ENCODE assay signal across 5 worm cellular contexts in genomic region chrIV:11955592-11955991, ce11.
A peak's percentile ranks its signal among the peaks of the same experiment; 100 is the strongest.
TF ChIP-seq lines count a peak whose summit lies in the region.

No protein-coding gene starts in this region.

TF ChIP-seq in whole organism, L1 larva, 84 proteins besides CTCF, POLR2A, EP300 and RAD21 (continued from another document and continues in another):
- TF ChIP-seq ets-5 (GFP tag; IDR thresholded peaks at IDR 0.05; lab: Robert Waterston, UW) (no peak), nhr-76 (tag; optimal IDR thresholded peaks at IDR 0.05; lab: Kevin White, UChicago) (no peak), mab-9 (GFP tag; IDR thresholded peaks at IDR 0.05; lab: Robert Waterston, UW) (no peak), elt-2 (tag; optimal IDR thresholded peaks at IDR 0.05; lab: Kevin White, UChicago) (peak; percentile 99), alr-1 (tag; optimal IDR thresholded peaks at IDR 0.05; lab: Kevin White, UChicago; ENCODE audit: borderline replicate concordance) (no peak), ceh-90 (tag; optimal IDR thresholded peaks at IDR 0.05; lab: Kevin White, UChicago) (no peak), vab-15 (tag; optimal IDR thresholded peaks at IDR 0.05; lab: Kevin White, UChicago) (no peak), irx-1 (tag; optimal IDR thresholded peaks at IDR 0.05; lab: Kevin White, UChicago) (no peak), sptf-1 (tag; optimal IDR thresholded peaks at IDR 0.05; lab: Kevin White, UChicago) (no peak), mdl-1 (tag; optimal IDR thresholded peaks at IDR 0.05; lab: Kevin White, UChicago) (no peak), lin-14 (GFP tag; optimal IDR thresholded peaks at IDR 0.05; lab: Kevin White, UChicago) (peak; percentile 34), C04F5.9 (tag; optimal IDR thresholded peaks at IDR 0.05; lab: Kevin White, UChicago) (no peak), elt-3 (tag; optimal IDR thresholded peaks at IDR 0.05; lab: Kevin White, UChicago) (peak in 5 of 6 experiments; percentile 15 to 73 (median 30)), ceh-82 (tag; optimal IDR thresholded peaks at IDR 0.05; lab: Kevin White, UChicago) (no peak), unc-30 (tag; optimal IDR thresholded peaks at IDR 0.05; lab: Kevin White, UChicago) (no peak), ceh-8 (GFP tag; optimal IDR thresholded peaks at IDR 0.05; lab: Kevin White, UChicago) (no peak), ztf-4 (tag; optimal IDR thresholded peaks at IDR 0.05; lab: Kevin White, UChicago) (peak; percentile 74), ceh-63 (GFP tag; optimal IDR thresholded peaks at IDR 0.05; lab: Kevin White, UChicago) (no peak), fkh-4 (tag; optimal IDR thresholded peaks at IDR 0.05; lab: Kevin White, UChicago; ENCODE audit: borderline replicate concordance) (no peak), nhr-90 (tag; optimal IDR thresholded peaks at IDR 0.05; lab: Kevin White, UChicago; ENCODE audit: poor library complexity) (peak; percentile 55), pag-3 (tag; optimal IDR thresholded peaks at IDR 0.05; lab: Kevin White, UChicago; ENCODE audit: borderline replicate concordance, insufficient read depth) (no peak), snpc-4 (tag; optimal IDR thresholded peaks at IDR 0.05; lab: Kevin White, UChicago) (no peak), jun-1 (tag; optimal IDR thresholded peaks at IDR 0.05; lab: Kevin White, UChicago) (peak; percentile 32), ces-1 (GFP tag; optimal IDR thresholded peaks at IDR 0.05; lab: Kevin White, UChicago) (no peak), unc-98 (GFP tag; IDR thresholded peaks at IDR 0.05; lab: Robert Waterston, UW) (no peak), unc-130 (tag; optimal IDR thresholded peaks at IDR 0.05; lab: Kevin White, UChicago) (no peak)

TF ChIP-seq in whole organism, L2 larva, 48 proteins besides CTCF, POLR2A, EP300 and RAD21 (continued from another document):
- TF ChIP-seq F13H6.1 (tag; optimal IDR thresholded peaks at IDR 0.05; lab: Kevin White, UChicago) (peak; percentile 54), peb-1 (tag; optimal IDR thresholded peaks at IDR 0.05; lab: Kevin White, UChicago) (no peak), zag-1 (tag; optimal IDR thresholded peaks at IDR 0.05; lab: Kevin White, UChicago) (no peak), mab-5 (tag; optimal IDR thresholded peaks at IDR 0.05; lab: Kevin White, UChicago) (no peak), skn-1 (tag; optimal IDR thresholded peaks at IDR 0.05; lab: Kevin White, UChicago) (no peak), nhr-237 (tag; optimal IDR thresholded peaks at IDR 0.05; lab: Kevin White, UChicago) (no peak), Y55F3AM.14 (GFP tag; optimal IDR thresholded peaks at IDR 0.05; lab: Kevin White, UChicago) (peak; percentile 18), R02D3.7 (tag; optimal IDR thresholded peaks at IDR 0.05; lab: Kevin White, UChicago) (no peak), ztf-11 (tag; optimal IDR thresholded peaks at IDR 0.05; lab: Kevin White, UChicago) (no peak), ama-1 (optimal IDR thresholded peaks at IDR 0.05; lab: Kevin White, UChicago) (peak; percentile 63), ztf-1 (GFP tag; conservative IDR thresholded peaks at IDR 0.05; lab: Robert Waterston, UW) (no peak), ceh-16 (tag; optimal IDR thresholded peaks at IDR 0.05; lab: Kevin White, UChicago) (no peak), nhr-23 (tag; optimal IDR thresholded peaks at IDR 0.05; lab: Kevin White, UChicago) (no peak), sem-4 (tag; optimal IDR thresholded peaks at IDR 0.05; lab: Kevin White, UChicago) (peak; percentile 37), lin-13 (GFP tag; optimal IDR thresholded peaks at IDR 0.05; lab: Kevin White, UChicago) (peak; percentile 77), unc-39 (tag; optimal IDR thresholded peaks at IDR 0.05; lab: Kevin White, UChicago) (no peak), nhr-11 (tag; optimal IDR thresholded peaks at IDR 0.05; lab: Kevin White, UChicago) (no peak), fos-1 (tag; optimal IDR thresholded peaks at IDR 0.05; lab: Kevin White, UChicago) (peak; percentile 76), unc-62 (GFP tag; optimal IDR thresholded peaks at IDR 0.05; lab: Kevin White, UChicago) (no peak), nhr-10 (tag; optimal IDR thresholded peaks at IDR 0.05; lab: Kevin White, UChicago) (no peak), gmeb-1 (tag; optimal IDR thresholded peaks at IDR 0.05; lab: Kevin White, UChicago) (peak; percentile 74), nhr-77 (tag; optimal IDR thresholded peaks at IDR 0.05; lab: Kevin White, UChicago) (no peak), egl-27 (tag; optimal IDR thresholded peaks at IDR 0.05; lab: Kevin White, UChicago) (no peak), sma-3 (GFP tag; optimal IDR thresholded peaks at IDR 0.05; lab: Kevin White, UChicago) (peak; percentile 68), sma-9 (GFP tag; optimal IDR thresholded peaks at IDR 0.05; lab: Kevin White, UChicago) (peak; percentile 94), sma-9 (tag; optimal IDR thresholded peaks at IDR 0.05; lab: Kevin White, UChicago) (no peak), elt-3 (tag; optimal IDR thresholded peaks at IDR 0.05; lab: Kevin White, UChicago) (no peak), dmd-4 (tag; optimal IDR thresholded peaks at IDR 0.05; lab: Kevin White, UChicago) (no peak), blmp-1 (tag; optimal IDR thresholded peaks at IDR 0.05; lab: Kevin White, UChicago; ENCODE audit: insufficient read depth) (peak; percentile 53)

TF ChIP-seq in whole organism, L3 larva, 47 proteins besides CTCF, POLR2A, EP300 and RAD21 (continued from another document):
- TF ChIP-seq egl-5 (tag; optimal IDR thresholded peaks at IDR 0.05; lab: Kevin White, UChicago) = no peak
- TF ChIP-seq unc-62 (GFP tag; optimal IDR thresholded peaks at IDR 0.05; lab: Kevin White, UChicago) = no peak
- no peak for TF ChIP-seq nhr-28 (tag; optimal IDR thresholded peaks at IDR 0.05; lab: Kevin White, UChicago)
- TF ChIP-seq elt-3 (tag; optimal IDR thresholded peaks at IDR 0.05; lab: Kevin White, UChicago) = no peak
- TF ChIP-seq ceh-82 (tag; optimal IDR thresholded peaks at IDR 0.05; lab: Kevin White, UChicago) = no peak
- TF ChIP-seq ceh-28 (tag; optimal IDR thresholded peaks at IDR 0.05; lab: Kevin White, UChicago) = no peak
- TF ChIP-seq daf-12 (tag; optimal IDR thresholded peaks at IDR 0.05; lab: Kevin White, UChicago) = no peak
- TF ChIP-seq lsy-12 (tag; optimal IDR thresholded peaks at IDR 0.05; lab: Kevin White, UChicago) = peak; percentile 38
- no peak for TF ChIP-seq ceh-9 (tag; optimal IDR thresholded peaks at IDR 0.05; lab: Kevin White, UChicago)
- TF ChIP-seq jun-1 (tag; optimal IDR thresholded peaks at IDR 0.05; lab: Kevin White, UChicago) = peak; percentile 76
- no peak for TF ChIP-seq nhr-67 (tag; optimal IDR thresholded peaks at IDR 0.05; lab: Kevin White, UChicago)
- peak; percentile 67 for TF ChIP-seq fos-1 (tag; optimal IDR thresholded peaks at IDR 0.05; lab: Kevin White, UChicago)
- peak; percentile 24 for TF ChIP-seq mdl-1 (tag; optimal IDR thresholded peaks at IDR 0.05; lab: Kevin White, UChicago)
- no peak for TF ChIP-seq zag-1 (tag; optimal IDR thresholded peaks at IDR 0.05; lab: Kevin White, UChicago)
- TF ChIP-seq snpc-4 (tag; optimal IDR thresholded peaks at IDR 0.05; lab: Kevin White, UChicago) = no peak
- TF ChIP-seq fkh-2 (tag; optimal IDR thresholded peaks at IDR 0.05; lab: Kevin White, UChicago) = no peak
TF ChIP-seq in whole organism, L3 larva: peak in this region for 15.

TF ChIP-seq in whole organism, L4 larva, 104 proteins besides CTCF, POLR2A, EP300 and RAD21 (continued from another document):
- TF ChIP-seq dve-1 (tag; optimal IDR thresholded peaks at IDR 0.05; lab: Kevin White, UChicago; ENCODE audit: insufficient read depth) = peak; percentile 84
- peak; percentile 86 for TF ChIP-seq nhr-10 (tag; optimal IDR thresholded peaks at IDR 0.05; lab: Kevin White, UChicago)
- TF ChIP-seq dmd-8 (GFP tag; IDR thresholded peaks at IDR 0.05; lab: Robert Waterston, UW) = no peak
- peak; percentile 15; the same call in 1 of the 2 replicates for TF ChIP-seq hmg-1.1 (GFP tag; IDR thresholded peaks at IDR 0.05; lab: Robert Waterston, UW)
- TF ChIP-seq ces-1 (GFP tag; optimal IDR thresholded peaks at IDR 0.05; lab: Kevin White, UChicago) = no peak
- TF ChIP-seq hif-1 (tag; optimal IDR thresholded peaks at IDR 0.05; lab: Kevin White, UChicago) = peak in 1 of 2 experiments; percentile 2
- TF ChIP-seq ama-1 (optimal IDR thresholded peaks at IDR 0.05; lab: Kevin White, UChicago) = peak; percentile 55
- no peak for TF ChIP-seq madf-5 (GFP tag; IDR thresholded peaks at IDR 0.05; lab: Robert Waterston, UW)
- TF ChIP-seq spr-1 (tag; optimal IDR thresholded peaks at IDR 0.05; lab: Kevin White, UChicago) = no peak
- TF ChIP-seq gei-8 (GFP tag; optimal IDR thresholded peaks at IDR 0.05; lab: Kevin White, UChicago) = peak; percentile 81
- TF ChIP-seq T20F7.1 (GFP tag; optimal IDR thresholded peaks at IDR 0.05; lab: Kevin White, UChicago) = peak; percentile 66
- peak; percentile 95 for TF ChIP-seq aha-1 (tag; lab: Kevin White, UChicago)
- TF ChIP-seq lin-38 (GFP tag; IDR thresholded peaks at IDR 0.05; lab: Robert Waterston, UW) = peak; percentile 46
- peak; percentile 39 for TF ChIP-seq arid-1 (GFP tag; conservative IDR thresholded peaks at IDR 0.05; lab: Robert Waterston, UW)
- peak; percentile 42; the same call in 1 of the 2 replicates for TF ChIP-seq pha-4 (GFP tag; IDR thresholded peaks at IDR 0.05; lab: Robert Waterston, UW)
- TF ChIP-seq pha-4 (tag; optimal IDR thresholded peaks at IDR 0.05; lab: Kevin White, UChicago) = no peak
- peak; percentile 66; the same call in 1 of the 2 replicates for TF ChIP-seq mdt-29 (GFP tag; IDR thresholded peaks at IDR 0.05; lab: Robert Waterston, UW)
- TF ChIP-seq Y75B8A.6 (GFP tag; IDR thresholded peaks at IDR 0.05; lab: Robert Waterston, UW) = peak; percentile 69; the same call in 1 of the 2 replicates
- TF ChIP-seq hlh-11 (tag; optimal IDR thresholded peaks at IDR 0.05; lab: Kevin White, UChicago) = peak; percentile 82
- TF ChIP-seq daf-8 (GFP tag; IDR thresholded peaks at IDR 0.05; lab: Robert Waterston, UW) = no peak
- TF ChIP-seq tra-1 (GFP tag; IDR thresholded peaks at IDR 0.05; lab: Robert Waterston, UW) = peak; percentile 65
- TF ChIP-seq nhr-77 (tag; optimal IDR thresholded peaks at IDR 0.05; lab: Kevin White, UChicago) = peak; percentile 60
- no peak for TF ChIP-seq ZK337.2 (GFP tag; IDR thresholded peaks at IDR 0.05; lab: Robert Waterston, UW)
- peak; percentile 86 for TF ChIP-seq nhr-48 (tag; optimal IDR thresholded peaks at IDR 0.05; lab: Kevin White, UChicago)
- peak in 1 of 2 experiments; percentile 73 for TF ChIP-seq daf-16 (GFP tag; optimal IDR thresholded peaks at IDR 0.05; lab: Kevin White, UChicago)
- TF ChIP-seq daf-16 (tag; optimal IDR thresholded peaks at IDR 0.05; lab: Kevin White, UChicago) = peak; percentile 92
- no peak for TF ChIP-seq daf-12 (tag; optimal IDR thresholded peaks at IDR 0.05; lab: Kevin White, UChicago)
- peak; percentile 75 for TF ChIP-seq nhr-28 (tag; optimal IDR thresholded peaks at IDR 0.05; lab: Kevin White, UChicago)
- TF ChIP-seq fos-1 (tag; optimal IDR thresholded peaks at IDR 0.05; lab: Kevin White, UChicago) = peak; percentile 71
- TF ChIP-seq snpc-4 (tag; optimal IDR thresholded peaks at IDR 0.05; lab: Kevin White, UChicago) = no peak
- TF ChIP-seq mxl-3 (GFP tag; optimal IDR thresholded peaks at IDR 0.05; lab: Kevin White, UChicago) = peak; percentile 51

TF ChIP-seq in whole organism, young adult, 124 proteins besides CTCF, POLR2A, EP300 and RAD21 (continued from another document and continues in another):
- TF ChIP-seq ceh-79 (tag; optimal IDR thresholded peaks at IDR 0.05; lab: Kevin White, UChicago) (no peak), F49E8.2 (tag; optimal IDR thresholded peaks at IDR 0.05; lab: Kevin White, UChicago; ENCODE audit: insufficient read depth) (peak; percentile 41), attf-5 (GFP tag; optimal IDR thresholded peaks at IDR 0.05; lab: Kevin White, UChicago) (no peak), ccch-3 (GFP tag; optimal IDR thresholded peaks at IDR 0.05; lab: Kevin White, UChicago) (no peak), rec-8 (tag; optimal IDR thresholded peaks at IDR 0.05; lab: Kevin White, UChicago) (no peak), Y53F4B.3 (GFP tag; IDR thresholded peaks at IDR 0.05; lab: Robert Waterston, UW) (no peak), sptf-2 (GFP tag; optimal IDR thresholded peaks at IDR 0.05; lab: Kevin White, UChicago) (no peak), dox-1 (GFP tag; IDR thresholded peaks at IDR 0.05; lab: Robert Waterston, UW) (peak; percentile 21; the same call in 1 of the 2 replicates), somi-1 (GFP tag; optimal IDR thresholded peaks at IDR 0.05; lab: Kevin White, UChicago) (no peak), nhr-90 (tag; optimal IDR thresholded peaks at IDR 0.05; lab: Kevin White, UChicago) (peak; percentile 25), hmg-20 (GFP tag; IDR thresholded peaks at IDR 0.05; lab: Robert Waterston, UW) (no peak; the same call in 1 of the 2 replicates), unc-62 (GFP tag; optimal IDR thresholded peaks at IDR 0.05; lab: Kevin White, UChicago) (no peak), hmg-1.2 (GFP tag; IDR thresholded peaks at IDR 0.05; lab: Robert Waterston, UW) (peak; percentile 26; the same call in 1 of the 2 replicates), ztf-25 (GFP tag; IDR thresholded peaks at IDR 0.05; lab: Robert Waterston, UW) (no peak), atf-7 (tag; optimal IDR thresholded peaks at IDR 0.05; lab: Kevin White, UChicago) (peak; percentile 92), tbx-9 (tag; optimal IDR thresholded peaks at IDR 0.05; lab: Kevin White, UChicago; ENCODE audit: borderline replicate concordance) (no peak), nhr-120 (GFP tag; IDR thresholded peaks at IDR 0.05; lab: Robert Waterston, UW) (no peak), hsf-1 (GFP tag; IDR thresholded peaks at IDR 0.05; lab: Robert Waterston, UW) (peak; percentile 57; the same call in 1 of the 2 replicates), nfya-1 (tag; optimal IDR thresholded peaks at IDR 0.05; lab: Kevin White, UChicago; ENCODE audit: borderline replicate concordance, insufficient read depth) (no peak), F39B2.1 (GFP tag; IDR thresholded peaks at IDR 0.05; lab: Robert Waterston, UW) (no peak), B0261.1 (tag; optimal IDR thresholded peaks at IDR 0.05; lab: Kevin White, UChicago) (no peak), athp-1 (tag; optimal IDR thresholded peaks at IDR 0.05; lab: Kevin White, UChicago) (peak; percentile 19), ceh-27 (GFP tag; optimal IDR thresholded peaks at IDR 0.05; lab: Kevin White, UChicago) (no peak), let-526 (GFP tag; IDR thresholded peaks at IDR 0.05; lab: Robert Waterston, UW) (no peak), madf-10 (tag; optimal IDR thresholded peaks at IDR 0.05; lab: Kevin White, UChicago) (peak; percentile 70), tlf-1 (GFP tag; optimal IDR thresholded peaks at IDR 0.05; lab: Kevin White, UChicago) (peak; percentile 64), cebp-1 (GFP tag; IDR thresholded peaks at IDR 0.05; lab: Robert Waterston, UW) (peak; percentile 63), cebp-1 (tag; optimal IDR thresholded peaks at IDR 0.05; lab: Kevin White, UChicago) (peak; percentile 65), tbp1 (GFP tag; optimal IDR thresholded peaks at IDR 0.05; lab: Kevin White, UChicago) (peak; percentile 31), F55B11.4 (tag; optimal IDR thresholded peaks at IDR 0.05; lab: Kevin White, UChicago; ENCODE audit: borderline replicate concordance, insufficient read depth) (no peak), B0035.1 (tag; optimal IDR thresholded peaks at IDR 0.05; lab: Kevin White, UChicago) (no peak), snpc-1.1 (tag; optimal IDR thresholded peaks at IDR 0.05; lab: Kevin White, UChicago; ENCODE audit: insufficient read depth) (no peak), madf-6 (GFP tag; IDR thresholded peaks at IDR 0.05; lab: Robert Waterston, UW) (peak; percentile 43; the same call in 1 of the 2 replicates), ceh-40 (GFP tag; IDR thresholded peaks at IDR 0.05; lab: Robert Waterston, UW) (0 out of 2 replicates have a peak, but pooled peaks have one; percentile 15), ceh-100 (GFP tag; IDR thresholded peaks at IDR 0.05; lab: Robert Waterston, UW) (no peak), mel-28 (tag; optimal IDR thresholded peaks at IDR 0.05; lab: Kevin White, UChicago; ENCODE audit: borderline replicate concordance) (no peak), bed-1 (GFP tag; IDR thresholded peaks at IDR 0.05; lab: Robert Waterston, UW) (no peak), pbrm-1 (GFP tag; IDR thresholded peaks at IDR 0.05; lab: Robert Waterston, UW) (peak; percentile 44; the same call in 1 of the 2 replicates), chd-7 (tag; optimal IDR thresholded peaks at IDR 0.05; lab: Kevin White, UChicago) (peak; percentile 79), ets-4 (GFP tag; optimal IDR thresholded peaks at IDR 0.05; lab: Kevin White, UChicago) (peak; percentile 88), egl-18 (GFP tag; IDR thresholded peaks at IDR 0.05; lab: Robert Waterston, UW) (no peak), ZK185.1 (tag; optimal IDR thresholded peaks at IDR 0.05; lab: Kevin White, UChicago; ENCODE audit: poor library complexity, severe bottlenecking) (peak; percentile 45), Y95B8A.8 (GFP tag; IDR thresholded peaks at IDR 0.05; lab: Robert Waterston, UW) (no peak)
